Fruit fly (Drosophila melanogaster): Measurements from ENCODE around the gene Sfxn1-3.
A peak's percentile ranks its signal among the peaks of the same experiment; 100 is the strongest.

Gene Sfxn1-3

DNA sequence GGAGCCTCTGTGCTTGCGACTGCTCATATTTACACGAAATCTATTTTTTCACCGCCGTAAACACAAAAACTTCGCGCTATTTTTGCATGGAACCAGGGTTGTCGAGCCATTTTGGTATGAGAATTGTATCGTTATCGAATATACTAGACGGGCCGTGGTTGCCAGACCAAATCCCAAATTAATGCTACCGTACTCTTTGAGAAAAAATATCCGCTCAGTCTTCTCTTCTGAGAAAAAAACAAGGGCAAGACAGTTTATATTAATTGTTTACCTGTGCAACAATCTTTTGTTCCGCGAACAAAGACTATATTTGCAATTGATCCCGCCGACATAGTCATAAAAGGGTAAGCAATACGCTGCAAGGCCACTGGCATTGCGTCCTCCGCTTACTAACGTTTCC lies 40.8 kb upstream of the Sfxn1-3 start, which contains the start of the genes Skp2 and CG1103 (continued):
- TF ChIP-seq gce (GFP tag; IDR thresholded peaks at IDR 0.05) (no peak), CG8290 (GFP tag; optimal IDR thresholded peaks at IDR 0.05) (peak; percentile 11), CG8290 (tag; optimal IDR thresholded peaks at IDR 0.05) (peak in 1 of 2 experiments; percentile 64), Stat92E (GFP tag; optimal IDR thresholded peaks at IDR 0.05) (peak in 1 of 3 experiments; percentile 76), klu (GFP tag; IDR thresholded peaks at IDR 0.05) (no peak), Ets97D (GFP tag; optimal IDR thresholded peaks at IDR 0.05) (peak; percentile 56), YL-1 (GFP tag; optimal IDR thresholded peaks at IDR 0.05) (peak; percentile 90), CG15514 (GFP tag; optimal IDR thresholded peaks at IDR 0.05) (peak; percentile 65), BEAF-32 (GFP tag; optimal IDR thresholded peaks at IDR 0.05) (peak; percentile 51), CG5180 (GFP tag; optimal IDR thresholded peaks at IDR 0.05) (no peak), Med (GFP tag) (peak; percentile 76), nmo (GFP tag; optimal IDR thresholded peaks at IDR 0.05) (peak; percentile 37), pros (GFP tag; optimal IDR thresholded peaks at IDR 0.05) (peak; percentile 79), MESR4 (GFP tag; optimal IDR thresholded peaks at IDR 0.05) (peak; percentile 79), pzg (GFP tag; optimal IDR thresholded peaks at IDR 0.05) (peak; percentile 89), CG5953 (GFP tag; IDR thresholded peaks at IDR 0.05) (no peak), HLH54F (GFP tag; optimal IDR thresholded peaks at IDR 0.05) (no peak), ab (GFP tag; optimal IDR thresholded peaks at IDR 0.05) (no peak), pan (optimal IDR thresholded peaks at IDR 0.05) (no peak), pan (GFP tag; optimal IDR thresholded peaks at IDR 0.05 in 1 of 2, IDR thresholded peaks at IDR 0.05 in 1 of 2) (no peak), Ravus (GFP tag; IDR thresholded peaks at IDR 0.05) (no peak), luna (GFP tag; optimal IDR thresholded peaks at IDR 0.05) (no peak), Nf-YC (tag; optimal IDR thresholded peaks at IDR 0.05) (peak; percentile 36), E2f2 (GFP tag; IDR thresholded peaks at IDR 0.05) (peak; percentile 91), rib (GFP tag; IDR thresholded peaks at IDR 0.05) (0 out of 2 replicates have a peak, but pooled peaks have one; percentile 51), Sry-δ (GFP tag; optimal IDR thresholded peaks at IDR 0.05) (peak; percentile 52), corto (GFP tag; optimal IDR thresholded peaks at IDR 0.05) (no peak), CG2116 (GFP tag; optimal IDR thresholded peaks at IDR 0.05) (peak; percentile 60), CG10431 (GFP tag; optimal IDR thresholded peaks at IDR 0.05) (peak; percentile 73), tll (GFP tag; optimal IDR thresholded peaks at IDR 0.05) (peak in 1 of 2 experiments; percentile 33), lilli (GFP tag; optimal IDR thresholded peaks at IDR 0.05) (no peak), zen (tag; optimal IDR thresholded peaks at IDR 0.05) (peak; percentile 26), CG30020 (tag; optimal IDR thresholded peaks at IDR 0.05) (peak; percentile 71), slp2 (GFP tag; optimal IDR thresholded peaks at IDR 0.05) (no peak), CG7963 (GFP tag; IDR thresholded peaks at IDR 0.05; ENCODE audit: partially characterized antibody) (0 out of 3 replicates have a peak, but pooled peaks have one; percentile 39), ftz-f1 (GFP tag; optimal IDR thresholded peaks at IDR 0.05) (peak; percentile 83), C15 (GFP tag; IDR thresholded peaks at IDR 0.05) (no peak), fd3F (GFP tag; optimal IDR thresholded peaks at IDR 0.05) (no peak), CG8924 (tag; optimal IDR thresholded peaks at IDR 0.05) (peak; percentile 28), CG13624 (GFP tag; optimal IDR thresholded peaks at IDR 0.05) (peak; percentile 9), row (GFP tag; IDR thresholded peaks at IDR 0.05) (peak; percentile 51; the same call in 1 of the 3 replicates), amos (GFP tag; IDR thresholded peaks at IDR 0.05; ENCODE audit: partially characterized antibody) (peak; percentile 47), disco-r (GFP tag; optimal IDR thresholded peaks at IDR 0.05) (no peak), Hsf (GFP tag; optimal IDR thresholded peaks at IDR 0.05) (no peak), CG15601 (tag; optimal IDR thresholded peaks at IDR 0.05) (peak; percentile 25), CG16863 (GFP tag; optimal IDR thresholded peaks at IDR 0.05) (no peak), CG8388 (GFP tag; optimal IDR thresholded peaks at IDR 0.05) (no peak), grau (tag; optimal IDR thresholded peaks at IDR 0.05) (no peak), CG10543 (GFP tag; optimal IDR thresholded peaks at IDR 0.05) (no peak), Nf-YB (GFP tag; optimal IDR thresholded peaks at IDR 0.05) (no peak)
